Fruit fly (Drosophila melanogaster): ENCODE results near the gene CG31244.

- TF ChIP-seq Clk (GFP tag; optimal IDR thresholded peaks at IDR 0.05) (no peak), CG11617 (GFP tag; optimal IDR thresholded peaks at IDR 0.05) (no peak), kay (GFP tag; ENCODE audit: borderline replicate concordance) (no peak), Mnt (GFP tag; optimal IDR thresholded peaks at IDR 0.05) (no peak), cic (GFP tag; optimal IDR thresholded peaks at IDR 0.05) (no peak), ovo (GFP tag; optimal IDR thresholded peaks at IDR 0.05) (no peak), Crg-1 (GFP tag; optimal IDR thresholded peaks at IDR 0.05) (no peak), Hr96 (GFP tag; optimal IDR thresholded peaks at IDR 0.05) (no peak), tj (GFP tag; optimal IDR thresholded peaks at IDR 0.05) (no peak), cnc (optimal IDR thresholded peaks at IDR 0.05) (no peak)
These were observed 14.1 kb upstream of the CG31244 start, which contains the start of gene CG31221 for dm6 chr3R:19412434-19412833.

Measured in whole organism, adult.